Fruit fly (Drosophila melanogaster) whole organism, prepupa: Measurements from ENCODE around the gene KP78a.

Experiments used
- Blimp-1 ChIP-seq: fragments of 200-800 bp; sonication (Bioruptor generic); optimal IDR thresholded peaks from 3 replicates; lab custom pipeline; 2017; ENCODE audit warnings: missing biosample characterization, missing genetic modification characterization, mild to moderate bottlenecking, moderate library complexity, missing genetic modification reagents
- CG10669 ChIP-seq: fragments of 200-800 bp; sonication (Bioruptor generic); optimal IDR thresholded peaks from 3 replicates; lab custom pipeline; 2018; ENCODE audit warnings: missing biosample characterization, mild to moderate bottlenecking, missing genetic modification characterization, moderate library complexity
- CG15336 ChIP-seq: fragments of 200-800 bp; sonication (Bioruptor generic); IDR thresholded peaks from 2 replicates; pipeline ENCODE4 v1.3.6; 2022; ENCODE audit warnings: missing biosample characterization, missing genetic modification characterization
- CG6792 ChIP-seq: fragments of 200-800 bp; sonication (Bioruptor generic); optimal IDR thresholded peaks from 3 replicates; lab custom pipeline; 2016; ENCODE audit warnings: missing biosample characterization, missing genetic modification characterization
- Eip93F ChIP-seq: fragments of 200-800 bp; sonication (Bioruptor generic); optimal IDR thresholded peaks from 2 replicates; lab custom pipeline; 2016; ENCODE audit warnings: missing biosample characterization, mild to moderate bottlenecking, missing genetic modification characterization
- Gug ChIP-seq: fragments of 200-800 bp; sonication (Bioruptor generic); IDR thresholded peaks from 2 replicates; pipeline ENCODE4 v1.3.6; 2022; ENCODE audit warnings: missing biosample characterization, missing genetic modification characterization
- Lpt ChIP-seq: fragments of 200-800 bp; sonication (Bioruptor generic); optimal IDR thresholded peaks from 3 replicates; lab custom pipeline; 2016; ENCODE audit warnings: missing biosample characterization, missing genetic modification characterization
- Sox102F ChIP-seq: fragments of 200-800 bp; sonication (Bioruptor generic); optimal IDR thresholded peaks from 2 replicates; lab custom pipeline; 2016; ENCODE audit warnings: missing biosample characterization, mild to moderate bottlenecking, missing genetic modification characterization
- spab ChIP-seq: fragments of 200-800 bp; sonication (Bioruptor generic); optimal IDR thresholded peaks from 2 replicates; lab custom pipeline; 2017; ENCODE audit warnings: missing biosample characterization, mild to moderate bottlenecking, missing genetic modification characterization, missing genetic modification reagents
- vri ChIP-seq: fragments of 200-800 bp; sonication (Bioruptor generic); optimal IDR thresholded peaks from 3 replicates; lab custom pipeline; 2016; ENCODE audit warnings: missing biosample characterization, mild to moderate bottlenecking, missing genetic modification characterization

DNA sequence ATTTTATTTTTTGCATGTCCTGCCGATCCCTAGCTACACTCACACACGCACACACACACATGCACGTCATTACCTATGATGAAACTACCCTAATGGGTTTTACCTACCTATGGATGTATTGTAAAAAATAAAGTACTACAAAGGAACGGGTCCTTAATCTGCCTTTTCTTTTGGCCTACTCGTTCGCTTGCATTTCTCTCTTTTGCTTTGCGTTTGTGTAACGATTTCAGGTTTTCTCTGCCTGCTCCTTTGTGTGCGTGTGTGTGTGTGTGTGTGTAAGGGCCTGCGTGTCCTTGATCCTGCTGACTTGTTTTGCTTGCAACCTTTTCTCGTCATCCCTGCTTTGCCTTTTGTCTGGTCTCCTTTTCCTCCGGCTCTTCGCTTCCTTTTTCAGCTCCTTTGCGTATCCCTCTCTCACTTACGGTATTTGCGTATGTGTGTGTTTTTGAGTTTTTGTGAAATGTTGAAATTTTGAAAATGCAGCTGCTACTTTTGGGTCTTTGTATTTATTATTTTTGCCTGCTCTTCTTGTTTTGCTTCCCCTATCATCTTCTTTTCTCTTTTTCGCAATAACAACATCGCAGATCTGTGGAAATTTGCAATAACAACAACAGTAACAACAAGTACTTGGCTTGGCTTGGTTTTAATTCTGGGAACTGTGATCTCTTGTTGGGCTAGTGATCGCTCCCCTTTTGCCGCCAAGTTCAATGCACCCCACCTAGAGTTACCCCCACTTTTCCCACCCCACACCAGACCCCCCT is 1.0 kb downstream of the KP78a start:
- TF ChIP-seq Lpt (no peak), CG10669 (GFP tag; lab: Kevin White, UChicago) (no peak), Eip93F (GFP tag; lab: Kevin White, UChicago) (no peak), spab (GFP tag; lab: Kevin White, UChicago) (no peak), Sox102F (GFP tag; lab: Kevin White, UChicago) (no peak), vri (no peak), CG15336 (GFP tag; lab: Robert Waterston, UW) (no peak), Blimp-1 (no peak), Gug (GFP tag; lab: Robert Waterston, UW) (no peak), CG6792 (GFP tag; lab: Kevin White, UChicago) (no peak)
